Worm (Caenorhabditis elegans): ENCODE measurements around the gene xpf-1.

DNA sequence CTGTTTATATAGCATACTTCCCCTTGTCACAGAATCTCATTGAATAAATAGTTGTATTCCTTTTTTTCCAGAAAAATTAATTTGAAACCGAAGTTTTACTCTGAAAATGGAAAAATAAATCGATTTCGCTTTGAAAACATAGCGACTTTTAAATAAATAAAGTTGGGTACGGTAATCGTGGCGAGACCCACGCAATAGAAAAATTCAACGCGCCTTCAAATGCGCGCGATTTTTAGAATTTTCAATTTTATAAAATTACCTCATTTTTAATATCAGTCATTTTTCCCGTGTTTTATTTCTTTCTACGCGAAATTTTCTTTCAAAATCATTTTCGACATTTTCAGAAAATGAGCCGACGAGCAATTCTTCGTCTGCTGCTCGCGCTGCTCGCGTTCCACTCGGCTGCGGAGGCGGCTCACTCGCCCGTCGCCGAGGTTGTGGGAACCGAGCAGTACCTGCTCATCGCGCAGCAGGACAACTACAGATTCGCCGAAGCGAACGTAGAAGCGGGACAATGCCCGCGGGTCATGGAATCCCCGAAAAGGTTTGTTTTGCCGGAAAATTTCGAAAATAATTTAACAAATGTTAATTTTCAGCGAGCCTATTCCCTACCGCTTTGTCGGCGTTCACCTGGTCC, 30.6 kb downstream of the xpf-1 start, which contains the start of gene F13D12.5:
- no peak for TF ChIP-seq hlh-30 (tag; optimal IDR thresholded peaks at IDR 0.05; ENCODE audit: insufficient read depth)
- TF ChIP-seq dve-1 (tag; optimal IDR thresholded peaks at IDR 0.05): no peak
- TF ChIP-seq dmd-4 (tag; optimal IDR thresholded peaks at IDR 0.05; ENCODE audit: borderline replicate concordance): no peak
- no peak for TF ChIP-seq fax-1 (tag; optimal IDR thresholded peaks at IDR 0.05)
- no peak for TF ChIP-seq unc-86 (tag; optimal IDR thresholded peaks at IDR 0.05)
- no peak for TF ChIP-seq elt-4 (tag; optimal IDR thresholded peaks at IDR 0.05)
- TF ChIP-seq rnt-1 (tag; optimal IDR thresholded peaks at IDR 0.05): no peak
- TF ChIP-seq nhr-11 (tag; optimal IDR thresholded peaks at IDR 0.05): no peak
- TF ChIP-seq pag-3 (tag; optimal IDR thresholded peaks at IDR 0.05; ENCODE audit: borderline replicate concordance): no peak
- TF ChIP-seq sox-4 (tag; optimal IDR thresholded peaks at IDR 0.05): no peak
- TF ChIP-seq odd-2 (tag; optimal IDR thresholded peaks at IDR 0.05): no peak
- TF ChIP-seq unc-3 (GFP tag; conservative IDR thresholded peaks at IDR 0.05): no peak
- TF ChIP-seq unc-3 (tag; optimal IDR thresholded peaks at IDR 0.05): no peak
